Worm (Caenorhabditis elegans) whole organism, early embryonic: ENCODE results near the gene H19J13.2.

Experiments used
- B0310.2 ChIP-seq: sonication (generic microtip); optimal IDR thresholded peaks from 2 replicates; lab custom pipeline; 2016; ENCODE audit warnings: mild to moderate bottlenecking, missing genetic modification characterization, missing compliant biosample characterization
- F13C5.2 ChIP-seq: sonication (generic microtip); optimal IDR thresholded peaks from 2 replicates; lab custom pipeline; 2017; ENCODE audit warnings: mild to moderate bottlenecking, missing genetic modification characterization, inconsistent platforms, missing compliant biosample characterization
- aly-1 ChIP-seq: sonication (generic microtip); optimal IDR thresholded peaks from 2 replicates; lab custom pipeline; 2016; ENCODE audit warnings: missing genetic modification characterization, missing compliant biosample characterization
- ama-1 ChIP-seq: fragments of 150-350 bp; optimal IDR thresholded peaks from 2 replicates; lab custom pipeline; 2014
- ceh-13 ChIP-seq: fragments of 200-800 bp; sonication (Bioruptor generic); optimal IDR thresholded peaks from 2 replicates; lab custom pipeline; 2018; ENCODE audit warnings: mild to moderate bottlenecking, missing genetic modification characterization, missing compliant biosample characterization
- ceh-36 ChIP-seq: sonication (generic microtip); optimal IDR thresholded peaks from 2 replicates; lab custom pipeline; 2016; ENCODE audit warnings: missing genetic modification characterization, inconsistent platforms, missing compliant biosample characterization
- ets-7 ChIP-seq: sonication (generic microtip); optimal IDR thresholded peaks from 2 replicates; lab custom pipeline; 2016; ENCODE audit warnings: missing genotype, missing genetic modification characterization, missing compliant biosample characterization
- flt-1 ChIP-seq: fragments of 200-800 bp; sonication (Bioruptor generic); IDR thresholded peaks from 2 replicates; pipeline ENCODE4 v1.3.6; 2022; ENCODE audit warnings: missing genetic modification characterization, missing compliant biosample characterization
- hmbx-1 ChIP-seq: sonication (generic microtip); optimal IDR thresholded peaks from 2 replicates; lab custom pipeline; 2016; ENCODE audit warnings: mild to moderate bottlenecking, missing genetic modification characterization, missing compliant biosample characterization
- hmg-4 ChIP-seq: fragments of 200-800 bp; sonication (Bioruptor generic); optimal IDR thresholded peaks from 2 replicates; lab custom pipeline; 2018; ENCODE audit warnings: mild to moderate bottlenecking, missing genetic modification characterization, missing compliant biosample characterization
- hnd-1 ChIP-seq: sonication (generic microtip); optimal IDR thresholded peaks from 2 replicates; lab custom pipeline; 2016; ENCODE audit warnings: missing genetic modification characterization, missing compliant biosample characterization
- pes-1 ChIP-seq: fragments of 200-800 bp; sonication (Bioruptor generic); IDR thresholded peaks from 2 replicates; pipeline ENCODE4 v1.3.6; 2022; ENCODE audit warnings: missing genetic modification reagents, missing genetic modification characterization, missing compliant biosample characterization
- scrt-1 ChIP-seq: fragments of 200-800 bp; sonication (Bioruptor generic); IDR thresholded peaks from 2 replicates; pipeline ENCODE4 v1.3.6; 2022; ENCODE audit warnings: missing genetic modification characterization, missing compliant biosample characterization
- sea-1 ChIP-seq: fragments of 200-800 bp; sonication (Bioruptor generic); conservative IDR thresholded peaks from 2 replicates; pipeline ENCODE4 v1.3.6; 2022; ENCODE audit warnings: missing genetic modification characterization, missing compliant biosample characterization
- tbx-11 ChIP-seq: fragments of 200-800 bp; sonication (Bioruptor generic); IDR thresholded peaks from 2 replicates; pipeline ENCODE4 v1.3.6; 2022; ENCODE audit warnings: missing genetic modification characterization, missing compliant biosample characterization
- tbx-37 ChIP-seq: fragments of 200-800 bp; sonication (Bioruptor generic); conservative IDR thresholded peaks from 2 replicates; pipeline ENCODE4 v1.3.6; 2022; ENCODE audit warnings: missing genetic modification reagents, missing genetic modification characterization, missing compliant biosample characterization
- tra-4 ChIP-seq: sonication (generic microtip); optimal IDR thresholded peaks from 2 replicates; lab custom pipeline; 2017; ENCODE audit warnings: missing genetic modification characterization, missing compliant biosample characterization

H19J13.2 gene

DNA sequence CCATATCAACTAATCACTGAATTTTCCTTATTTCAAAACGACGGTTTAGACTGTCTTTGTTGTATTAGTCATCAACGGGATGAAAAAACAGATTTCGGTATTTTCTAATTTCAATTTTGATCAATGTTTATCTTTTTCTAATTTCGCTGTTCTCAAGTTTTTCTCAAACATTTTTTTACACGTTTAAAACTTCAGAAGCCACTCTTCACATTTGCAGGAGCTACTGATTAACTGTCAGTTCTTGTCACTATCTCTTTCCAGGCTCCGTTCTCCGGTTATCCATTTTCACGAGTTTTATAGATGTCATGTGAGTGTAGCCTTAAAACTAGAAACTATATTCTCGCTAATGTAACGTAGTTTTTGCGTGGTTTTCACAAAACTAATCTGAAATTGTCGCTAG is 16.8 kb upstream of the H19J13.2 start, which contains the start of gene C04B4.4:
TSS of gene C04B4.4 (plus strand) at position 301 of the 400 bp plus-strand sequence.
- TF ChIP-seq tbx-11, result no peak
- TF ChIP-seq aly-1 (tag; lab: Kevin White, UChicago), result no peak
- no peak for TF ChIP-seq ceh-13 (GFP tag; lab: Kevin White, UChicago)

- no peak for TF ChIP-seq tbx-11
Measured at ce11 chrX:12288254-12288653, 14.5 kb upstream of the H19J13.2 start, which contains the start of gene C04B4.5. Gene C04B4.5 (minus strand): TSS chrX:12288354.

- TF ChIP-seq pes-1, result no peak
- TF ChIP-seq hmbx-1 (tag; lab: Kevin White, UChicago), result no peak
Measured at ce11 chrX:12285496-12285895, 11.7 kb upstream of the H19J13.2 start, which contains the start of gene lips-2. Gene lips-2 (plus strand): TSS chrX:12285796.

DNA sequence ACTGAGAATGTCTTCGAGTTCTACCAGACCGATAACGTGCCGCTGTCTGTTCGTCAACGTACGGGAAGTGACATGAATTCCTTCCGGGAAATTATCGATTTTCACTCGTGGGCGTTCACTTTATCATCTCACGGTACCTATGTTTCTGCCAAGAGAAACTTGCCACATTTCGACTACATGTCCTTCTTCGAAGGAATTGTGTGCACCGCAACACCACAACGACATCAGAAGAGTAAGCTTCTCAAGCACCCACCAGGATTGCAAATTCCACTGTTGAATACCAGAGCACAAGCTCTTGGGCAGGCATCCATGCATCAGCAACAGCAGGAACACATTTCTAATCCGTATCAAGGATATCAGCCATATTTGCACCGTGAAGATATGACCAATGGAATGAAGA is 10.4 kb upstream of the H19J13.2 start:
- TF ChIP-seq sea-1 (GFP tag; lab: Robert Waterston, UW), result no peak
- no peak for TF ChIP-seq tbx-11
- TF ChIP-seq B0310.2, result no peak
- TF ChIP-seq flt-1, result no peak
- TF ChIP-seq hmg-4, result no peak
- no peak for TF ChIP-seq ama-1 (lab: Kevin White, UChicago)
- no peak for TF ChIP-seq tbx-37
- no peak for TF ChIP-seq ets-7 (tag; lab: Kevin White, UChicago)
- no peak for TF ChIP-seq pes-1
- no peak for TF ChIP-seq hnd-1 (tag; lab: Kevin White, UChicago)
- no peak for TF ChIP-seq scrt-1 (GFP tag; lab: Robert Waterston, UW)
- no peak for TF ChIP-seq F13C5.2 (tag; lab: Kevin White, UChicago)
- TF ChIP-seq aly-1 (tag; lab: Kevin White, UChicago), result no peak
- no peak for TF ChIP-seq ceh-36 (tag; lab: Kevin White, UChicago)
- no peak for TF ChIP-seq hmbx-1 (tag; lab: Kevin White, UChicago)

DNA sequence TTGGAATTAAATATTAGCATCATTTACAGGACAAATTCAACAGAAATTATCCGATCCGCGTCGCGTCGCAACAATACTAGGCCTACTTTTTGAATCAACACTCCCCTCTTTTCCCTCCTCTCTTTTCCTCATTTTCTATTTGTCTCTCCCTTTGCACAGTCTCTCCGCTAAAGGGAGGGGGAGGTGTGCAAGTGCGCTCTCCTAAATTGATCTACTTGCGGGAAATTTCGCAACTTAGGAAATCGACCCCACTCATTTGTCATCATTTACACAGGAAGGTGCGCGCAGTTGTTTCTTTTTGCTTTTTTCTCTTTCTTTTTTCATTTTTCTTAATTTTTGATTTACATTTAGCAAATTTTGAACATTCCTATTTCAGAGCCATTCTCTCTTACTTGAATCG is 9.1 kb upstream of the H19J13.2 start, which contains the start of gene C04B4.2:
TSS of gene C04B4.2 (plus strand) at position 371 of the 400 bp plus-strand sequence.
- TF ChIP-seq tbx-37 (no peak), F13C5.2 (tag; lab: Kevin White, UChicago) (no peak), tbx-11 (no peak), ets-7 (tag; lab: Kevin White, UChicago) (no peak), scrt-1 (GFP tag; lab: Robert Waterston, UW) (no peak), aly-1 (tag; lab: Kevin White, UChicago) (no peak), sea-1 (GFP tag; lab: Robert Waterston, UW) (no peak), hmbx-1 (tag; lab: Kevin White, UChicago) (no peak), ama-1 (lab: Kevin White, UChicago) (no peak), pes-1 (no peak), ceh-36 (tag; lab: Kevin White, UChicago) (no peak), B0310.2 (no peak), flt-1 (no peak), tra-4 (tag; lab: Kevin White, UChicago) (no peak), hmg-4 (no peak), hnd-1 (tag; lab: Kevin White, UChicago) (no peak)

ce11 chrX:12280477-12280876 is 6.7 kb upstream of the H19J13.2 start, which contains the start of gene C04B4.1:
Gene C04B4.1 (plus strand): TSS chrX:12280777.
- TF ChIP-seq sea-1 (GFP tag; lab: Robert Waterston, UW), result no peak
- no peak for TF ChIP-seq ets-7 (tag; lab: Kevin White, UChicago)
- TF ChIP-seq ceh-36 (tag; lab: Kevin White, UChicago), result no peak
- TF ChIP-seq hmg-4, result no peak
- no peak for TF ChIP-seq tra-4 (tag; lab: Kevin White, UChicago)
- TF ChIP-seq aly-1 (tag; lab: Kevin White, UChicago), result no peak
- TF ChIP-seq scrt-1 (GFP tag; lab: Robert Waterston, UW), result no peak
- TF ChIP-seq ceh-13 (GFP tag; lab: Kevin White, UChicago), result no peak
- TF ChIP-seq hnd-1 (tag; lab: Kevin White, UChicago), result no peak
- no peak for TF ChIP-seq pes-1
- no peak for TF ChIP-seq B0310.2
- no peak for TF ChIP-seq F13C5.2 (tag; lab: Kevin White, UChicago)
- TF ChIP-seq flt-1, result no peak

DNA sequence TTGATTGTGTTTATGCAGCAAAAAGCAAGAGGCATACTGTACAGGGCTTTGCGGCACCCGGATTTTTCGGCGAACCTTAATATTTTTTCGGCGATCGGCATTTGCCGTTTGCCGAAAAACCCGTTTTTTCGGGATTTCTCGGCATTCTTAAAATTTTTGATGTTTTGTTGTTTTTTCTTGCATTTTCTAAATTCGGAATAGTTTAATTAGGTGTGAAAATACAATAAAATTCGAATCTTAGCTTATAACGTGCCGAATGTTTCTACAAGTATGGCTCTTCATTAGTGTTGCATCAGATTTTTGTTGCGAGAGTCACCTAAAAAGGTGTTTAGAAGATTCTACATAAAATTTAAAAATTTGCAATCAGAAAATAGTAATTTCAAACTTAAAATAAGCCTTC is 1.8 kb upstream of the H19J13.2 start, which contains the start of gene C04B4.6:
TSS of gene C04B4.6 (minus strand) at position 101 of the 400 bp plus-strand sequence.
- TF ChIP-seq pes-1 (no peak), flt-1 (no peak)

DNA sequence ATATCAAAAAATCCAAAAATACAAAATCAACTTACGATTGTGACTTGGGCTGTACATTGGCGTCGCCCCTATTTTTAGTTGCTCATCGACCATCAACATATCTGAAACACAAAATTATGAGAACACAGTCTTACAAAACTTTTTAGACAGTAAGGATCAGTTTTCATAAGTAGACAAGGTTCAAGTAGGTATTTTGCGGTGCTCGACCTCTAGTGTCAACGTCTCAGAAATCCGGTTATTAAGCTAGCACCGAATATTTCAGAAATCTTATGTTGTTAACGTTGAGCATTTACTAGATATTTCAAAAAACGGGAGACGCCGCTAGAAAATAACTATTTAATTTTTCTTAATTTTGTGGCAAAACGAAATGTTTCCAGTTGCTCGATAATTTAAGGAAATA is 2.9 kb downstream of the H19J13.2 start, which contains the start of gene otpl-8:
TSS of gene otpl-8 (minus strand) at position 101 of the 400 bp plus-strand sequence.
- TF ChIP-seq aly-1 (tag; lab: Kevin White, UChicago) (no peak), hnd-1 (tag; lab: Kevin White, UChicago) (no peak), ceh-13 (GFP tag; lab: Kevin White, UChicago) (no peak), B0310.2 (no peak), tra-4 (tag; lab: Kevin White, UChicago) (no peak), hmbx-1 (tag; lab: Kevin White, UChicago) (no peak), pes-1 (no peak), ama-1 (lab: Kevin White, UChicago) (no peak), ceh-36 (tag; lab: Kevin White, UChicago) (no peak), hmg-4 (no peak), tbx-11 (no peak), ets-7 (tag; lab: Kevin White, UChicago) (no peak), flt-1 (no peak), sea-1 (GFP tag; lab: Robert Waterston, UW) (no peak), scrt-1 (GFP tag; lab: Robert Waterston, UW) (no peak)
